Worm (Caenorhabditis elegans) whole organism, L3 larva: ENCODE data around the gene srw-137.

Experiments used
- fkh-10 ChIP-seq: sonication (generic microtip); optimal IDR thresholded peaks from 2 replicates; lab custom pipeline; 2017; ENCODE audit warnings: missing biosample characterization, missing genetic modification reagents, missing genetic modification characterization
- mdl-1 ChIP-seq: fragments of 150-350 bp; optimal IDR thresholded peaks from 2 replicates; lab custom pipeline; 2014; ENCODE audit warnings: missing biosample characterization, missing genetic modification characterization
- nhr-43 ChIP-seq: sonication (generic microtip); optimal IDR thresholded peaks from 2 replicates; lab custom pipeline; 2016; ENCODE audit warnings: mild to moderate bottlenecking, missing genetic modification characterization, missing compliant biosample characterization; ENCODE audit not compliant: poor library complexity, severe bottlenecking
- unc-62 ChIP-seq: fragments of 150-350 bp; sonication (generic microtip); optimal IDR thresholded peaks from 4 replicates; lab custom pipeline; 2014; ENCODE audit warnings: missing biosample characterization, missing genetic modification reagents, missing genetic modification characterization

DNA sequence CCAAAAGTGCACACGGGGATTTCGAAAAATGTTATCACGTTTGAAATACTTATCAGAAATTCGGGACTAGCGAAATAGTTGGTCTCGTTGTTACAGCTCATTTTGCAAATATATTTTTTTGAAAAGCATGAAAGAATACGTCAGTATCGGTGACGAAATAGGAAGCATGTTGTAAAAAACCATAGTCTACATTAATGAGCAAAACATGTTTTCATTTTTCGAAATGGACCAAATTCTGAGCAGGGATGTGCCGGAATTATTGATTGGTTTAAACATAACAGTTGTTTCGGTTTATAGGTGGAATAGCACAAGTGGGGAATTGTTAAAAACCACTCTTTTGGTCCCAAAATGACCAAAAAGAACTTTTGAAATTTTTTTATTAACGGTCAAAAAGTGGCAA is 9.7 kb downstream of the srw-137 start, which contains the start of gene srh-247:
- TF ChIP-seq nhr-43 (tag; lab: Kevin White, UChicago) = no peak
- no peak for TF ChIP-seq mdl-1
- TF ChIP-seq fkh-10 (GFP tag; lab: Kevin White, UChicago) = no peak
- no peak for TF ChIP-seq unc-62
